Fruit fly (Drosophila melanogaster): Measurements from ENCODE around the gene tplus3b.

DNA sequence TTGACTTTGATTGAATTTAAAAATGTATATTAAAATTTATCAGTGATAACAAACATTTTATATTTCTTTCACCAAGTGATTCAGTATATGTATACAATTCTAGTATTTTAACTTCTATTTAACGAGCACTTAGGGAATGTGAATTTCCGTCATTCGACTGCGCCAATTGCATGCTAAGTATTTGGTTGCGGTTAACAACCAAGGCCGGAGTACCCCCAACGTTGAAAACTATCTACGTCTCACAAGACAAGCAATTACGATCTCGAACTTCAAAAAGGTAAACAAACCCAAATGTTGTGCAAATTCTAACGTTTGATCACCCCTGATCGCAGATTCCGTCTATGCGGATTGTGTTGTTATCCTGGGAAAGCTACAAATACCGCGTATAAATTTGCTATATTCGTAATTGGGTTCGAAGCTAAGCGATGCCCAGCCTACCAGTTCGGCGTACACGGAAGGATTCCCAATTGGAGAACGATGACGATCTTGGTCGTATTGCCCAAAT lies 27.0 kb upstream of the tplus3b start, which contains the start of gene CG42748:
- TF ChIP-seq Ets21C (GFP tag; optimal IDR thresholded peaks at IDR 0.05) = no peak
- no peak for TF ChIP-seq Eip78C (GFP tag)

Data from whole organism, prepupa.